Fruit fly (Drosophila melanogaster) whole organism, embryonic: ENCODE measurements around the gene kibra.

Experiments
- Atf6 ChIP-seq: fragments of 200-800 bp; sonication (Bioruptor generic); IDR thresholded peaks from 2 replicates; pipeline ENCODE4 v1.3.6; 2022; ENCODE audit warnings: missing biosample characterization, missing genetic modification characterization
- CG10431 ChIP-seq: fragments of 200-800 bp; sonication (Bioruptor generic); optimal IDR thresholded peaks from 3 replicates; lab custom pipeline; 2018; ENCODE audit warnings: missing biosample characterization, mild to moderate bottlenecking, missing genetic modification characterization
- CG11696 ChIP-seq: fragments of 200-800 bp; sonication (Bioruptor generic); IDR thresholded peaks from 2 replicates; pipeline ENCODE4 v1.3.6; 2022; ENCODE audit warnings: missing biosample characterization, missing genetic modification characterization
- CG12104 ChIP-seq: fragments of 200-800 bp; sonication (Bioruptor generic); optimal IDR thresholded peaks from 3 replicates; lab custom pipeline; 2016; ENCODE audit warnings: missing biosample characterization, missing genetic modification characterization
- CG15601 ChIP-seq: fragments of 200-800 bp; sonication (Bioruptor generic); optimal IDR thresholded peaks from 3 replicates; lab custom pipeline; 2019; ENCODE audit warnings: missing biosample characterization, mild to moderate bottlenecking, missing genetic modification characterization, moderate library complexity
- CG1603 ChIP-seq: fragments of 200-800 bp; sonication (Bioruptor generic); optimal IDR thresholded peaks from 2 replicates; lab custom pipeline; 2019; ENCODE audit warnings: missing biosample characterization, mild to moderate bottlenecking, missing genetic modification characterization, moderate library complexity
- CG17568 ChIP-seq: fragments of 200-800 bp; sonication (Bioruptor generic); optimal IDR thresholded peaks from 2 replicates; lab custom pipeline; 2018; ENCODE audit warnings: missing biosample characterization, mild to moderate bottlenecking, missing genetic modification characterization, moderate library complexity
- CG1792 ChIP-seq: fragments of 200-800 bp; sonication (Bioruptor generic); optimal IDR thresholded peaks from 2 replicates; lab custom pipeline; 2016; ENCODE audit warnings: missing biosample characterization, missing genetic modification characterization
- CG18262 ChIP-seq: fragments of 200-800 bp; optimal IDR thresholded peaks from 3 replicates; lab custom pipeline; 2019; ENCODE audit warnings: missing biosample characterization, mild to moderate bottlenecking, missing genetic modification characterization, moderate library complexity
- CG18764 ChIP-seq: fragments of 200-800 bp; sonication (Bioruptor generic); optimal IDR thresholded peaks from 3 replicates; lab custom pipeline; 2016; ENCODE audit warnings: missing biosample characterization, missing genetic modification characterization
- CG2712 ChIP-seq: fragments of 200-800 bp; optimal IDR thresholded peaks from 3 replicates; lab custom pipeline; 2019; ENCODE audit warnings: missing biosample characterization, mild to moderate bottlenecking, missing genetic modification characterization, moderate library complexity
- CG8281 ChIP-seq: fragments of 200-800 bp; sonication (Bioruptor generic); optimal IDR thresholded peaks from 2 replicates; lab custom pipeline; 2018; ENCODE audit warnings: missing biosample characterization, mild to moderate bottlenecking, missing genetic modification characterization, moderate library complexity
- CG9727 ChIP-seq: fragments of 200-800 bp; sonication (Bioruptor generic); optimal IDR thresholded peaks from 3 replicates; lab custom pipeline; 2017; ENCODE audit warnings: missing biosample characterization, mild to moderate bottlenecking, missing genetic modification characterization
- Dbx ChIP-seq: fragments of 200-800 bp; sonication (Bioruptor generic); IDR thresholded peaks from 3 replicates; pipeline ENCODE4 v1.3.6; 2022; ENCODE audit warnings: missing biosample characterization, missing genetic modification characterization
- Doc2 ChIP-seq: fragments of 200-800 bp; sonication (Bioruptor generic); IDR thresholded peaks from 2 replicates; pipeline ENCODE4 v1.3.6; 2022; ENCODE audit warnings: missing biosample characterization, missing genetic modification characterization
- Dp ChIP-seq: fragments of 200-800 bp; sonication (Bioruptor generic); optimal IDR thresholded peaks from 2 replicates; lab custom pipeline; 2018; ENCODE audit warnings: missing biosample characterization, mild to moderate bottlenecking, missing genetic modification characterization, moderate library complexity
- Drgx ChIP-seq: fragments of 200-800 bp; sonication (Bioruptor generic); IDR thresholded peaks from 2 replicates; pipeline ENCODE4 v1.3.6; 2022; ENCODE audit warnings: missing biosample characterization, missing genetic modification characterization
- Elba2 ChIP-seq: fragments of 200-800 bp; sonication (Bioruptor generic); optimal IDR thresholded peaks from 3 replicates; lab custom pipeline; 2016; ENCODE audit warnings: missing biosample characterization, missing genetic modification characterization
- HHEX ChIP-seq: fragments of 200-800 bp; sonication (Bioruptor generic); optimal IDR thresholded peaks from 3 replicates; lab custom pipeline; 2017; ENCODE audit warnings: missing biosample characterization, mild to moderate bottlenecking, missing genetic modification characterization, missing genetic modification reagents
- Hmr ChIP-seq: fragments of 200-800 bp; sonication (Bioruptor generic); optimal IDR thresholded peaks from 3 replicates; lab custom pipeline; 2017; ENCODE audit warnings: mild to moderate bottlenecking, missing biosample characterization, missing genetic modification reagents, missing genetic modification characterization
- Hr39 ChIP-seq: fragments of >200 bp; optimal IDR thresholded peaks from 2 replicates; lab custom pipeline; 2017
- Hr51 ChIP-seq, 2 experiments: fragments of 200-800 bp; sonication (Bioruptor generic); optimal IDR thresholded peaks; 2 replicates in 1 of 2; 3 replicates in 1 of 2; lab custom pipeline; 2016 to 2018; ENCODE audit warnings: missing biosample characterization in 2 of 2, missing genetic modification characterization in 2 of 2, mild to moderate bottlenecking in 1 of 2, moderate library complexity in 1 of 2
- Med ChIP-seq: fragments of 200-800 bp; sonication (Bioruptor generic); peaks from one replicate; lab custom pipeline; 2016; ENCODE audit warnings: missing biosample characterization, missing genetic modification characterization, mild to moderate bottlenecking, inconsistent platforms, moderate library complexity
- Meics ChIP-seq: fragments of 200-800 bp; sonication (Bioruptor generic); optimal IDR thresholded peaks from 2 replicates; lab custom pipeline; 2017; ENCODE audit warnings: missing biosample characterization, mild to moderate bottlenecking, missing genetic modification characterization
- Neu2 ChIP-seq: fragments of 200-800 bp; sonication (Bioruptor generic); optimal IDR thresholded peaks from 3 replicates; lab custom pipeline; 2016; ENCODE audit warnings: missing biosample characterization, missing genetic modification characterization, borderline replicate concordance
- Ravus ChIP-seq: fragments of 200-800 bp; sonication (Bioruptor generic); IDR thresholded peaks from 2 replicates; pipeline ENCODE4 v1.3.6; 2022; ENCODE audit warnings: missing biosample characterization, missing genetic modification characterization
- Stat92E ChIP-seq, 3 experiments: fragments of >200 bp in 2 of 3; fragments of 200-800 bp in 1 of 3; sonication (Bioruptor generic) in 1 of 3; optimal IDR thresholded peaks; 2 replicates each; lab custom pipeline; 2017 to 2019; ENCODE audit warnings: missing biosample characterization in 3 of 3, missing genetic modification characterization in 3 of 3, mild to moderate bottlenecking in 1 of 3, moderate library complexity in 1 of 3
- Vsx1 ChIP-seq: fragments of 200-800 bp; sonication (Bioruptor generic); optimal IDR thresholded peaks from 2 replicates; lab custom pipeline; 2017; ENCODE audit warnings: missing biosample characterization, mild to moderate bottlenecking, missing genetic modification characterization, missing genetic modification reagents
- Xrp1 ChIP-seq: fragments of 200-800 bp; sonication (Bioruptor generic); IDR thresholded peaks from 2 replicates; pipeline ENCODE4 v1.3.6; 2022; ENCODE audit warnings: missing biosample characterization, missing genetic modification characterization
- dimm ChIP-seq: fragments of 200-800 bp; sonication (Bioruptor generic); IDR thresholded peaks from 2 replicates; pipeline ENCODE4 v1.3.6; 2022; ENCODE audit warnings: missing biosample characterization, missing genetic modification characterization
- ems ChIP-seq: fragments of 200-800 bp; sonication (Bioruptor generic); optimal IDR thresholded peaks from 3 replicates; lab custom pipeline; 2016; ENCODE audit warnings: missing biosample characterization, missing genetic modification characterization
- esg ChIP-seq: fragments of 200-800 bp; sonication (Bioruptor generic); conservative IDR thresholded peaks from 2 replicates; pipeline ENCODE4 v1.3.6; 2022; ENCODE audit warnings: missing biosample characterization, missing genetic modification characterization
- ewg ChIP-seq: fragments of 200-800 bp; sonication (Bioruptor generic); optimal IDR thresholded peaks from 3 replicates; lab custom pipeline; 2017; ENCODE audit warnings: mild to moderate bottlenecking, missing biosample characterization, missing genetic modification reagents, missing genetic modification characterization
- gfzf ChIP-seq: fragments of 200-800 bp; sonication (Bioruptor generic); optimal IDR thresholded peaks from 2 replicates; lab custom pipeline; 2016; ENCODE audit warnings: missing biosample characterization, mild to moderate bottlenecking, missing genetic modification characterization, moderate library complexity
- grn ChIP-seq: fragments of 200-800 bp; sonication (Bioruptor generic); optimal IDR thresholded peaks from 3 replicates; lab custom pipeline; 2017; ENCODE audit warnings: missing biosample characterization, missing genetic modification characterization
- gsb-n ChIP-seq: fragments of 200-800 bp; sonication (Bioruptor generic); optimal IDR thresholded peaks from 3 replicates; lab custom pipeline; 2018; ENCODE audit warnings: missing biosample characterization, mild to moderate bottlenecking, missing genetic modification characterization
- hkb ChIP-seq, 2 experiments: fragments of 200-800 bp in 1 of 2; fragments of >200 bp in 1 of 2; sonication (Bioruptor generic) in 1 of 2; IDR thresholded peaks in 1 of 2; optimal IDR thresholded peaks in 1 of 2; 2 replicates each; pipeline versions ENCODE4 v1.3.6 to Lab custom; 2017 to 2022; ENCODE audit warnings: missing biosample characterization in 1 of 2, missing genetic modification characterization in 1 of 2
- kni ChIP-seq: fragments of 200-800 bp; sonication (Bioruptor generic); optimal IDR thresholded peaks from 3 replicates; lab custom pipeline; 2017; ENCODE audit warnings: mild to moderate bottlenecking, missing biosample characterization, missing genetic modification reagents, missing genetic modification characterization
- mld ChIP-seq: fragments of 200-800 bp; sonication (Bioruptor generic); IDR thresholded peaks from 3 replicates; pipeline ENCODE4 v1.3.6; 2022; ENCODE audit warnings: missing biosample characterization, missing genetic modification characterization; ENCODE audit not compliant: partially characterized antibody
- onecut ChIP-seq: fragments of 200-800 bp; sonication (Bioruptor generic); IDR thresholded peaks from 2 replicates; pipeline ENCODE4 v1.3.6; 2022; ENCODE audit warnings: missing biosample characterization, missing genetic modification characterization
- pum ChIP-seq: fragments of 200-800 bp; sonication (Bioruptor generic); optimal IDR thresholded peaks from 2 replicates; lab custom pipeline; 2016; ENCODE audit warnings: missing biosample characterization, missing genetic modification characterization
- sqz ChIP-seq: fragments of 200-800 bp; sonication (Bioruptor generic); optimal IDR thresholded peaks from 3 replicates; lab custom pipeline; 2018; ENCODE audit warnings: missing biosample characterization, mild to moderate bottlenecking, missing genetic modification characterization
- stwl ChIP-seq: fragments of 200-800 bp; sonication (Bioruptor generic); optimal IDR thresholded peaks from 3 replicates; lab custom pipeline; 2018; ENCODE audit warnings: missing biosample characterization, mild to moderate bottlenecking, missing genetic modification characterization, moderate library complexity
- tio ChIP-seq: fragments of 200-800 bp; sonication (Bioruptor generic); optimal IDR thresholded peaks from 2 replicates; lab custom pipeline; 2017; ENCODE audit warnings: missing biosample characterization, missing genetic modification characterization, inconsistent platforms
- tx ChIP-seq: fragments of 200-800 bp; sonication (Bioruptor generic); optimal IDR thresholded peaks from 2 replicates; lab custom pipeline; 2016; ENCODE audit warnings: missing biosample characterization, missing genetic modification characterization
- usp ChIP-seq: fragments of >200 bp; optimal IDR thresholded peaks from 2 replicates; lab custom pipeline; 2017; ENCODE audit warnings: missing biosample characterization, missing genetic modification characterization
- vnd ChIP-seq: fragments of 200-800 bp; sonication (Bioruptor generic); IDR thresholded peaks from 3 replicates; pipeline ENCODE4 v1.3.6; 2022; ENCODE audit warnings: missing biosample characterization, missing genetic modification characterization; ENCODE audit not compliant: partially characterized antibody
- zen2 ChIP-seq: fragments of 200-800 bp; sonication (Bioruptor generic); IDR thresholded peaks from 3 replicates; pipeline ENCODE4 v1.3.6; 2022; ENCODE audit warnings: missing biosample characterization, missing genetic modification characterization; ENCODE audit not compliant: partially characterized antibody

The kibra gene

DNA sequence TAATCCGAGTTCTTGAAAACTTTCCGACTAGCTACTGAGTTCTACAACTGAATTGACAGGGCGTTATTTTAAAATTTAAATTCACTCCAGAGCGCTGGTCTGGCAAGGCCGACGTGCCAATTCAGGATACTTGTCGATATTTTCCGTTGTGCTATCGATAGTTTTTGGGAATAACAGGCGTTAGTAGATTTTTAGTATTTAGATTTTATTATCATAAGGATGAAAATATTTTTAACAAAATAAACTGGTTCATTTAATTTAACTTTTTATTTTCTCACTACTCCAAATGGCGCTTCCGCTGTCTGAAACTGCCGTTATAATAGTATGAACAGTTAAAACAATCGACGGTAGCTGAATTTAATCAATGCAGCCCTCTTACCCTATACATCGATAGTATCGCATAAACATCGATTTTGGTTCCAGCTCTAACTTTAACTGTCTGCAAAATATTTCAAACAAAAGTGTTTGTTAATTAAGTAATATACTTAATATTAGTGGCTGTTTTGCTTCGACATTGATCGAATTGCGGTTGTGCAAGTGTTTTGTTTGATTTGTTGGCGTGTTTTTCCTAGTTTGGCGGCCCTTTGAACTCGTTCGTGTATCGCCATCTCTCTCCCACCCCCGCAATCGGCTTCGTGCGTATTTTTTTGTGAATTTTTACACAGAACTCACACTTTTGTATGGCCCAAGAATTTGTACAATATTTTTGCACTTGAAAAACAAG, 17.3 kb upstream of the kibra start, which contains the start of the genes eff and jvl (continued):
- peak; percentile 96 for TF ChIP-seq zen2 (GFP tag; lab: Robert Waterston, UW)
- TF ChIP-seq Doc2 (GFP tag; lab: Robert Waterston, UW): no peak
- TF ChIP-seq CG18764: no peak
- TF ChIP-seq gsb-n (tag; lab: Kevin White, UChicago): no peak
- peak; percentile 89 for TF ChIP-seq Med (GFP tag; lab: Kevin White, UChicago)
- no peak for TF ChIP-seq Stat92E (GFP tag; optimal IDR thresholded peaks at IDR 0.05; lab: Kevin White, UChicago)
- TF ChIP-seq Ravus (GFP tag; lab: Robert Waterston, UW): no peak
- TF ChIP-seq pum (GFP tag; lab: Kevin White, UChicago): peak; percentile 13
- TF ChIP-seq vnd: peak; percentile 96
- peak; percentile 67 for TF ChIP-seq Dbx (GFP tag; lab: Robert Waterston, UW)
- no peak for TF ChIP-seq CG1792 (GFP tag; lab: Kevin White, UChicago)
- no peak for TF ChIP-seq dimm (GFP tag; lab: Robert Waterston, UW)
- peak; percentile 81; the same call in 2 of the 3 replicates for TF ChIP-seq mld (GFP tag; lab: Robert Waterston, UW)
- TF ChIP-seq CG11696: no peak
- no peak for TF ChIP-seq CG17568 (GFP tag; lab: Kevin White, UChicago)
- TF ChIP-seq tx (GFP tag; lab: Kevin White, UChicago): no peak
- peak; percentile 25 for TF ChIP-seq ems (GFP tag; lab: Kevin White, UChicago)
- peak; percentile 30 for TF ChIP-seq CG1603 (tag; lab: Kevin White, UChicago)
- peak; percentile 68 for TF ChIP-seq gfzf (GFP tag; lab: Kevin White, UChicago)
- TF ChIP-seq Xrp1 (GFP tag; lab: Robert Waterston, UW): peak; percentile 45; the same call in 1 of the 2 replicates
- TF ChIP-seq Hr39 (lab: Kevin White, UChicago): no peak
- TF ChIP-seq Atf6: 0 out of 2 replicates have a peak, but pooled peaks have one; percentile 46
- peak; percentile 27 for TF ChIP-seq sqz (GFP tag; lab: Kevin White, UChicago)
- no peak for TF ChIP-seq ewg (GFP tag; lab: Kevin White, UChicago)
- TF ChIP-seq CG8281 (tag; lab: Kevin White, UChicago): no peak
- TF ChIP-seq stwl: peak; percentile 64
- peak; percentile 49 for TF ChIP-seq Dp (GFP tag; lab: Kevin White, UChicago)
- TF ChIP-seq Hr51 (GFP tag; optimal IDR thresholded peaks at IDR 0.05; lab: Kevin White, UChicago): peak; percentile 10 to 21
- TF ChIP-seq onecut (GFP tag; lab: Robert Waterston, UW): peak; percentile 56
- TF ChIP-seq esg (GFP tag; lab: Robert Waterston, UW): no peak
- TF ChIP-seq CG10431: no peak
- peak; percentile 20 for TF ChIP-seq kni (GFP tag; lab: Kevin White, UChicago)
- TF ChIP-seq CG9727 (GFP tag; lab: Kevin White, UChicago): peak; percentile 50
- no peak for TF ChIP-seq Elba2
- TF ChIP-seq hkb (optimal IDR thresholded peaks at IDR 0.05; lab: Kevin White, UChicago): peak; percentile 47
- 0 out of 2 replicates have a peak, but pooled peaks have one; percentile 29 for TF ChIP-seq hkb (GFP tag; IDR thresholded peaks at IDR 0.05; lab: Robert Waterston, UW)
- peak; percentile 54 for TF ChIP-seq Hmr (GFP tag; lab: Kevin White, UChicago)
- no peak for TF ChIP-seq Vsx1 (GFP tag; lab: Kevin White, UChicago)
- no peak for TF ChIP-seq Neu2 (GFP tag; lab: Kevin White, UChicago)
- peak; percentile 16 for TF ChIP-seq CG18262
- TF ChIP-seq grn (GFP tag; lab: Kevin White, UChicago): no peak
- no peak for TF ChIP-seq CG15601 (tag; lab: Kevin White, UChicago)
- peak; percentile 41; the same call in 1 of the 2 replicates for TF ChIP-seq Drgx
- TF ChIP-seq tio (GFP tag; lab: Kevin White, UChicago): peak; percentile 31
- TF ChIP-seq Meics (GFP tag; lab: Kevin White, UChicago): no peak
- TF ChIP-seq CG2712 (tag; lab: Kevin White, UChicago): peak; percentile 62
- TF ChIP-seq HHEX (GFP tag; lab: Kevin White, UChicago): no peak
- peak; percentile 23 for TF ChIP-seq CG12104
- TF ChIP-seq usp (GFP tag; lab: Kevin White, UChicago): no peak
